Worm (Caenorhabditis elegans): ENCODE results near the gene Y45F10D.14.

The Y45F10D.14 gene

DNA sequence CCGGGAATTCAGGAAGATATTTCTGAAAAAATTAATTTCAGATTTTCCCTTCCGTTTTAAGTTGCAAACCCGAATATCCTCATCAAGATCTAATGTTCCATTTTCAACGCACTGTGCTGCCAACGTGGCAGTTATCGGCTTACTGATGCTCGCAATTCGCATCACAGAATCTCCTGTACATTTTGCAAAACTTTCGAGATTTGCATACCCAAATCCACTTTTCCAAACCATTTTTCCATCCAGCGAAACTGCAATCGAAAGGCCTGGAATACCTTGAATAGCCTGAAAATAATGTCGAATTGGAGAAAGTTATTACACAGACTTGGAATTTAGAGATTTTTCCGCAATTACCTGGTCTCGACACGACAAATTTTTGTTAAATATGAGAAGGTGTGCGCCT is 22.9 kb downstream of the Y45F10D.14 start:
- no peak for TF ChIP-seq fkh-10 (GFP tag; optimal IDR thresholded peaks at IDR 0.05)
- no peak for TF ChIP-seq R02D3.7 (tag; optimal IDR thresholded peaks at IDR 0.05)
- TF ChIP-seq nhr-41 (GFP tag; IDR thresholded peaks at IDR 0.05), result no peak
- no peak for TF ChIP-seq dpl-1 (GFP tag; optimal IDR thresholded peaks at IDR 0.05)
- TF ChIP-seq aha-1 (tag), result peak; percentile 90
- TF ChIP-seq F10B5.3 (tag; optimal IDR thresholded peaks at IDR 0.05), result no peak
- no peak for TF ChIP-seq hmg-1.1 (GFP tag; IDR thresholded peaks at IDR 0.05)

DNA sequence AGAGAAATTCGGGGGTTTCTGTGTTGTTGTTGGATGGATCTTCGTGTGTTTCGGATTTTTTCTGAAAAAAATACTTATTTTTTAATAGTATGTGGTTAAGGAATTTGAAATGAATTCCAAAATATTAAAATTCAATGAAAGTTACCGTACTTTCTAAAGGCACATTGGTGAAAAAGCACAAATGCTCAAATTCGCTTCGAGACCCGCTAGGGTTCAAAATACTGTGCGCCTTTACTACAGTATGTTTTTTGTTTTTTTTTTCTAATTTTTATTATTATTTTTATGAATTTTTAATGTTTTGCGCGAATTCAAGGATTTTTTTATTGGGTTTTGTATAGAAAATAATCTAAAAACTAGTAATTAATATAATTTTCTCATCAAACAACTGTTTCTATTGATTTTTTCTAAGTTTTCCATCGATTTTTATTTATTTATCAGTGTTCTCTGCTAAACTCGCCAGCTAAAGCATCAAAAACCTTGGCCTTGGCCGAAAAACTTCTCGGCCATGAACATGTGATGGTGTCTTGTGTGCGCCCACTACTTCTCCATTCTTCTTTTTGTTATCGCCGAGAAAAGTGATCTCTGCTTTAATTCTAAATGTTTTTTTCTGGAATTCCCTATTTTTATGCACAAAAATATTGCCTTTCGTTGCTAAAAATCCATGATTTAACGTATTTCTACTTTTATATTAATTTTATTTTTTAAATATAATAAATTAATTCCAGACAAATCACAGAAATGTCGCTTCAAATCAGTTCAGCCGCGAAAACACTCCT is 24.2 kb downstream of the Y45F10D.14 start, which contains the start of gene iscu-1:
TSS of gene iscu-1 (plus strand) at position 726 of the 776 bp plus-strand sequence.
- TF ChIP-seq zip-2 (tag; optimal IDR thresholded peaks at IDR 0.05) (no peak), nhr-28 (tag; optimal IDR thresholded peaks at IDR 0.05) (peak; percentile 57), daf-8 (GFP tag; IDR thresholded peaks at IDR 0.05) (no peak), hif-1 (tag; optimal IDR thresholded peaks at IDR 0.05) (peak in 1 of 2 experiments; percentile 72), daf-16 (GFP tag; optimal IDR thresholded peaks at IDR 0.05) (no peak), daf-16 (tag; optimal IDR thresholded peaks at IDR 0.05) (peak; percentile 77), hmg-1.1 (GFP tag; IDR thresholded peaks at IDR 0.05) (0 out of 2 replicates have a peak, but pooled peaks have one; percentile 13), pqm-1 (tag; optimal IDR thresholded peaks at IDR 0.05) (peak; percentile 16), mep-1 (tag; optimal IDR thresholded peaks at IDR 0.05) (peak; percentile 70), lsy-2 (tag; optimal IDR thresholded peaks at IDR 0.05) (peak in 1 of 2 experiments; percentile 80), hlh-30 (tag; optimal IDR thresholded peaks at IDR 0.05; ENCODE audit: insufficient read depth) (peak; percentile 96), snpc-4 (tag; optimal IDR thresholded peaks at IDR 0.05) (no peak), dve-1 (tag; optimal IDR thresholded peaks at IDR 0.05; ENCODE audit: insufficient read depth) (peak; percentile 48), mes-2 (tag; optimal IDR thresholded peaks at IDR 0.05; ENCODE audit: poor library complexity, severe bottlenecking) (peak; percentile 93), dpl-1 (GFP tag; optimal IDR thresholded peaks at IDR 0.05) (peak; percentile 43), hlh-11 (tag; optimal IDR thresholded peaks at IDR 0.05) (peak; percentile 44), T20F7.1 (GFP tag; optimal IDR thresholded peaks at IDR 0.05) (peak; percentile 75), aha-1 (tag) (peak; percentile 35), vab-7 (GFP tag; IDR thresholded peaks at IDR 0.05) (no peak), tag-97 (GFP tag; IDR thresholded peaks at IDR 0.05) (no peak), daf-19 (GFP tag; conservative IDR thresholded peaks at IDR 0.05) (peak; percentile 65; the same call in 1 of the 2 replicates), ztf-7 (tag; optimal IDR thresholded peaks at IDR 0.05) (peak; percentile 81), nhr-6 (tag; optimal IDR thresholded peaks at IDR 0.05) (peak; percentile 44), lin-13 (GFP tag; optimal IDR thresholded peaks at IDR 0.05) (no peak), lin-38 (GFP tag; IDR thresholded peaks at IDR 0.05) (0 out of 2 replicates have a peak, but pooled peaks have one; percentile 13), Y48G9A.11 (GFP tag; IDR thresholded peaks at IDR 0.05) (no peak), dmd-6 (GFP tag; IDR thresholded peaks at IDR 0.05) (peak; percentile 16; the same call in 1 of the 2 replicates), snpc-1.2 (GFP tag; IDR thresholded peaks at IDR 0.05) (peak; percentile 88)

DNA sequence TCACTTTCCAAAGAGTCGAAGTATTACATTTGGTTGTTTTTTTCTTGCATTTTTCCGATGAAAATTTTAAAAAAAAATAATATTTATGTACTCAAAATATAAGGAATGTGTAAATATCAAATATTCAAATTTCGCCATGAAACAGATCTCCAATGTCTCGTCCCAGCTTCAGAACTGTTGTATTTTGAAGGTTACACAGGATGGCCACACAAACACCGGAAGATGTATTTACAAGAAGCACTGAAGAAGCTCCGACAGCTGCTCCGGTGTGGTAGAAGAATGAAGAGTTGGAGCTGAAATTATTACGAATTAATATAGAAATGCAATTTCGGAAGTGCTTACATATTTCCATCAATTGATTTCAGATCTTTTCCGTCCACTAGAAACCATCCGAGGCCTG is 25.3 kb downstream of the Y45F10D.14 start:
- TF ChIP-seq saeg-2 (GFP tag; IDR thresholded peaks at IDR 0.05) (no peak), vab-7 (GFP tag; IDR thresholded peaks at IDR 0.05) (no peak), madf-9 (GFP tag; conservative IDR thresholded peaks at IDR 0.05) (no peak), ceh-28 (tag; optimal IDR thresholded peaks at IDR 0.05) (no peak), unc-130 (GFP tag; optimal IDR thresholded peaks at IDR 0.05) (no peak), cey-2 (tag; optimal IDR thresholded peaks at IDR 0.05; ENCODE audit: borderline replicate concordance, insufficient read depth) (no peak), pha-4 (GFP tag; IDR thresholded peaks at IDR 0.05) (0 out of 2 replicates have a peak, but pooled peaks have one; percentile 19), pha-4 (tag; optimal IDR thresholded peaks at IDR 0.05) (no peak), nhr-237 (tag; optimal IDR thresholded peaks at IDR 0.05) (no peak), T26A8.4 (GFP tag; IDR thresholded peaks at IDR 0.05) (no peak), zfp-2 (tag; optimal IDR thresholded peaks at IDR 0.05) (no peak), Y75B8A.6 (GFP tag; IDR thresholded peaks at IDR 0.05) (no peak), dmd-6 (GFP tag; IDR thresholded peaks at IDR 0.05) (no peak), F10B5.3 (tag; optimal IDR thresholded peaks at IDR 0.05) (no peak), nhr-111 (GFP tag; optimal IDR thresholded peaks at IDR 0.05) (no peak), snpc-1.2 (GFP tag; IDR thresholded peaks at IDR 0.05) (peak; percentile 42; the same call in 1 of the 2 replicates), daf-8 (GFP tag; IDR thresholded peaks at IDR 0.05) (no peak), nhr-102 (tag; optimal IDR thresholded peaks at IDR 0.05) (no peak)
